Fruit fly (Drosophila melanogaster) whole organism, embryonic: ENCODE measurements around the gene Blm.

Experiments
- CG16813 ChIP-seq: fragments of 200-800 bp; sonication (Bioruptor generic); IDR thresholded peaks from 3 replicates; pipeline ENCODE4 v1.3.6; 2022; ENCODE audit warnings: missing biosample characterization, missing genetic modification characterization; ENCODE audit not compliant: partially characterized antibody
- CG7357 ChIP-seq: fragments of 200-800 bp; sonication (Bioruptor generic); IDR thresholded peaks from 3 replicates; pipeline ENCODE4 v1.3.6; 2022; ENCODE audit warnings: missing biosample characterization, missing genetic modification characterization
- CG7839 ChIP-seq: fragments of 200-800 bp; sonication (Bioruptor generic); optimal IDR thresholded peaks from 3 replicates; lab custom pipeline; 2018; ENCODE audit warnings: missing biosample characterization, mild to moderate bottlenecking, missing genetic modification characterization, moderate library complexity
- HHEX ChIP-seq: fragments of 200-800 bp; sonication (Bioruptor generic); optimal IDR thresholded peaks from 3 replicates; lab custom pipeline; 2017; ENCODE audit warnings: missing biosample characterization, mild to moderate bottlenecking, missing genetic modification characterization, missing genetic modification reagents
- MBD-R2 ChIP-seq: fragments of 200-800 bp; sonication (Bioruptor generic); IDR thresholded peaks from 2 replicates; pipeline ENCODE4 v1.3.6; 2022; ENCODE audit warnings: missing biosample characterization, missing genetic modification characterization
- gcm2 ChIP-seq: fragments of 200-800 bp; sonication (Bioruptor generic); optimal IDR thresholded peaks from 2 replicates; lab custom pipeline; 2016; ENCODE audit warnings: missing biosample characterization, missing genetic modification characterization

DNA sequence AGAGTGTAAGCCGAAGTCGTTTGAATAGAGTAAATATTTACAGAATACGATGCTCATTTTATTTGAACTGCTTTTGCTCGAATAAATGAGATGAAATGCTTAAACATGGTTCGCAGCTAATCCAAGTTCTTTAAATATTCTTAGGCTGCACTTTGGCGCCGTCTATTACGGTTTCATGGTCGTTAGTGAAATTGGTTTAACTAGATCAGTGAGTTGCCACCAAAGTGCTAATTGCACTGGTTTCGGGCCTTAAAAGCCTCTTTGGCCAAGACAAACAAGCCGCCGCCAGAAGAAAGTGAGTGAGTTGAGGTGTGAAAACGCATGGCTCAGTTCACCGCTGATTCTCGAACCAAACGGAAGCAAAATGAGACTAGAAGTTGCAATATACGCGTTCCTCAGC lies 30.2 kb downstream of the Blm start, which contains the start of gene CG14720:
- TF ChIP-seq MBD-R2 (GFP tag; lab: Robert Waterston, UW) (no peak), CG16813 (no peak), gcm2 (GFP tag; lab: Kevin White, UChicago) (no peak), CG7357 (GFP tag; lab: Robert Waterston, UW) (no peak), CG7839 (tag; lab: Kevin White, UChicago) (no peak), HHEX (GFP tag; lab: Kevin White, UChicago) (no peak)
